Worm (Caenorhabditis elegans): Measurements from ENCODE around the gene srg-21.

ce11 chrII:3050703-3051102, 40.5 kb downstream of the srg-21 start, which contains the start of gene sri-31:
- TF ChIP-seq ceh-36 (tag; optimal IDR thresholded peaks at IDR 0.05) (no peak), ama-1 (optimal IDR thresholded peaks at IDR 0.05) (no peak), sea-1 (GFP tag; conservative IDR thresholded peaks at IDR 0.05) (no peak)
